Worm (Caenorhabditis elegans): Measurements from ENCODE around the gene R144.10.

Gene R144.10

DNA sequence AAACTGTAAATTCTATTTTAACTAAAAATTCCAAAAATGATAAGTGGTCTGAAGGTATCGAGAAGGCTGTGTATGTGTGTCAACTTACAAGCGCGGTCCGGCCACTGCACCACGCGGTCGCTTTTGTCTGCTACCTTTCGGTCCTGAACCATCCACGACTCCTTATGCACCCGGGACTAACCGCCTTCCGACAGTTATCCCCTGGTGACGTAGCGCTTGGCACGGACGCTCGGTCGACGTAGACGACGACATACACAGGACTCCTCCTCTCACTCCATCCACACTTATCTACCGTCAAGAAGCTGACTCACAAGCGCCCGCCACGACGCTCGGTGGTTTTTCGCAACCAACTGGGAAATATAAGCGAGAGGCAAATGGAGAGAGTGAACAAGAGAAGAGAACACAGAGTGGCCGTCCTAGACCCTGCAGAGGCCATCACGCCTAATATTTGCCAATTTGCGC, 29.3 kb upstream of the R144.10 start (continued):
- TF ChIP-seq F57C9.4 (tag; optimal IDR thresholded peaks at IDR 0.05) (peak; percentile 21), ztf-26 (tag; optimal IDR thresholded peaks at IDR 0.05) (peak; percentile 78), C06A6.2 (GFP tag; conservative IDR thresholded peaks at IDR 0.05) (peak; percentile 72; the same call in 1 of the 2 replicates), hmg-1.2 (GFP tag; IDR thresholded peaks at IDR 0.05) (peak; percentile 80), egrh-3 (GFP tag; IDR thresholded peaks at IDR 0.05) (peak; percentile 84), ztf-28 (GFP tag; IDR thresholded peaks at IDR 0.05) (0 out of 2 replicates have a peak, but pooled peaks have one; percentile 61), hsf-1 (GFP tag; IDR thresholded peaks at IDR 0.05) (0 out of 2 replicates have a peak, but pooled peaks have one; percentile 55), attf-5 (GFP tag; optimal IDR thresholded peaks at IDR 0.05) (peak; percentile 71), F10E7.11 (tag; optimal IDR thresholded peaks at IDR 0.05) (peak; percentile 67), F52B5.7 (tag; optimal IDR thresholded peaks at IDR 0.05) (peak; percentile 83), lsy-27 (tag; optimal IDR thresholded peaks at IDR 0.05; ENCODE audit: borderline replicate concordance, insufficient read depth) (peak; percentile 39), attf-6 (GFP tag; IDR thresholded peaks at IDR 0.05) (0 out of 2 replicates have a peak, but pooled peaks have one; percentile 57), tlf-1 (GFP tag; optimal IDR thresholded peaks at IDR 0.05) (peak; percentile 60), F33H1.4 (GFP tag; IDR thresholded peaks at IDR 0.05) (peak; percentile 71), C17E4.6 (GFP tag; IDR thresholded peaks at IDR 0.05) (peak; percentile 79), nhr-179 (tag; optimal IDR thresholded peaks at IDR 0.05) (peak; percentile 70), ceh-91 (GFP tag; IDR thresholded peaks at IDR 0.05) (peak; percentile 66), D2030.7 (GFP tag; IDR thresholded peaks at IDR 0.05) (peak; percentile 90), rcor-1 (GFP tag; IDR thresholded peaks at IDR 0.05) (peak; percentile 93), madf-10 (tag; optimal IDR thresholded peaks at IDR 0.05) (peak; percentile 71), ceh-100 (GFP tag; IDR thresholded peaks at IDR 0.05) (peak; percentile 71), Y79H2A.3 (GFP tag; conservative IDR thresholded peaks at IDR 0.05) (0 out of 2 replicates have a peak, but pooled peaks have one; percentile 22), snpc-4 (GFP tag; optimal IDR thresholded peaks at IDR 0.05) (peak; percentile 46), snpc-4 (tag; optimal IDR thresholded peaks at IDR 0.05) (peak in 1 of 4 experiments; percentile 64), nhr-80 (tag; optimal IDR thresholded peaks at IDR 0.05) (peak; percentile 89), ets-4 (GFP tag; optimal IDR thresholded peaks at IDR 0.05) (peak; percentile 55), dpff-1 (tag; optimal IDR thresholded peaks at IDR 0.05) (peak; percentile 2), madf-3 (GFP tag; IDR thresholded peaks at IDR 0.05) (peak; percentile 62; the same call in 1 of the 2 replicates), tbp1 (GFP tag; optimal IDR thresholded peaks at IDR 0.05) (peak; percentile 85), B0261.1 (tag; optimal IDR thresholded peaks at IDR 0.05) (peak; percentile 79), cebp-2 (GFP tag; IDR thresholded peaks at IDR 0.05) (peak; percentile 34; the same call in 1 of the 2 replicates), K11D2.4 (GFP tag; IDR thresholded peaks at IDR 0.05) (peak; percentile 87), fkh-3 (tag; optimal IDR thresholded peaks at IDR 0.05) (peak; percentile 64), rpc-1 (optimal IDR thresholded peaks at IDR 0.05) (peak; percentile 71), rpc-1 (tag; optimal IDR thresholded peaks at IDR 0.05) (peak; percentile 63), die-1 (tag; optimal IDR thresholded peaks at IDR 0.05) (peak; percentile 48), mcd-1 (GFP tag; IDR thresholded peaks at IDR 0.05) (peak; percentile 84), zfh-2 (GFP tag; conservative IDR thresholded peaks at IDR 0.05) (peak; percentile 96), hmg-20 (GFP tag; IDR thresholded peaks at IDR 0.05) (peak; percentile 77; the same call in 1 of the 2 replicates), athp-1 (tag; optimal IDR thresholded peaks at IDR 0.05) (peak; percentile 46), aptf-3 (GFP tag; IDR thresholded peaks at IDR 0.05) (peak; percentile 79; the same call in 1 of the 2 replicates), pbrm-1 (GFP tag; IDR thresholded peaks at IDR 0.05) (peak; percentile 87), mes-4 (tag; optimal IDR thresholded peaks at IDR 0.05) (peak; percentile 54), attf-3 (GFP tag; conservative IDR thresholded peaks at IDR 0.05) (peak; percentile 57), T07F8.4 (tag; optimal IDR thresholded peaks at IDR 0.05) (peak; percentile 69), repo-1 (tag; optimal IDR thresholded peaks at IDR 0.05) (peak; percentile 90), rec-8 (tag; optimal IDR thresholded peaks at IDR 0.05) (peak; percentile 5 to 22), Y95B8A.8 (GFP tag; IDR thresholded peaks at IDR 0.05) (0 out of 2 replicates have a peak, but pooled peaks have one; percentile 73), sea-2 (GFP tag; IDR thresholded peaks at IDR 0.05) (peak; percentile 84)

All from whole organism, young adult.